Fruit fly (Drosophila melanogaster): Measurements from ENCODE around the gene CG15172.

The CG15172 gene

dm6 chr2L:19014032-19014880, 8.0 kb upstream of the CG15172 start (continued):
- TF ChIP-seq Oaz (GFP tag; IDR thresholded peaks at IDR 0.05) = peak; percentile 60
- TF ChIP-seq CG14014 (GFP tag; IDR thresholded peaks at IDR 0.05) = peak; percentile 63
- peak; percentile 58 for TF ChIP-seq sqz (GFP tag; optimal IDR thresholded peaks at IDR 0.05)
- TF ChIP-seq Fer1 (GFP tag; optimal IDR thresholded peaks at IDR 0.05) = peak; percentile 91
- peak; percentile 83 for TF ChIP-seq CoRest (tag; optimal IDR thresholded peaks at IDR 0.05)
- TF ChIP-seq MBD-R2 (GFP tag; IDR thresholded peaks at IDR 0.05) = no peak
- no peak for TF ChIP-seq CG6175 (GFP tag; IDR thresholded peaks at IDR 0.05)
- TF ChIP-seq CG14441 (GFP tag; IDR thresholded peaks at IDR 0.05) = peak; percentile 50
- no peak for TF ChIP-seq z (GFP tag; IDR thresholded peaks at IDR 0.05)
- TF ChIP-seq C15 (GFP tag; IDR thresholded peaks at IDR 0.05) = no peak
- TF ChIP-seq bab2 (GFP tag; optimal IDR thresholded peaks at IDR 0.05) = peak; percentile 49
- TF ChIP-seq vvl (GFP tag; IDR thresholded peaks at IDR 0.05) = peak; percentile 76
- no peak for TF ChIP-seq otp (GFP tag; IDR thresholded peaks at IDR 0.05)
- TF ChIP-seq pb (GFP tag; optimal IDR thresholded peaks at IDR 0.05) = no peak
- no peak for TF ChIP-seq corto (GFP tag; optimal IDR thresholded peaks at IDR 0.05)
- TF ChIP-seq tgo (GFP tag; IDR thresholded peaks at IDR 0.05) = peak; percentile 48; the same call in 1 of the 3 replicates
- TF ChIP-seq maf-S (GFP tag; optimal IDR thresholded peaks at IDR 0.05) = no peak
- peak; percentile 73 for TF ChIP-seq CG4328 (GFP tag; optimal IDR thresholded peaks at IDR 0.05)
- peak; percentile 62 for TF ChIP-seq scrt (GFP tag; optimal IDR thresholded peaks at IDR 0.05)
- TF ChIP-seq sr (GFP tag; IDR thresholded peaks at IDR 0.05) = no peak
- TF ChIP-seq NC2β (GFP tag; optimal IDR thresholded peaks at IDR 0.05) = no peak
- peak; percentile 31 for TF ChIP-seq Fer2 (tag; optimal IDR thresholded peaks at IDR 0.05)
- peak; percentile 45 for TF ChIP-seq exex (tag; optimal IDR thresholded peaks at IDR 0.05)
- peak; percentile 68; the same call in 1 of the 3 replicates for TF ChIP-seq CG11695 (GFP tag; IDR thresholded peaks at IDR 0.05)
- no peak for TF ChIP-seq CG30020 (tag; optimal IDR thresholded peaks at IDR 0.05)
- no peak for TF ChIP-seq mld (GFP tag; IDR thresholded peaks at IDR 0.05; ENCODE audit: partially characterized antibody)
- TF ChIP-seq Scr (GFP tag; IDR thresholded peaks at IDR 0.05; ENCODE audit: partially characterized antibody) = no peak
- TF ChIP-seq CG1792 (GFP tag; optimal IDR thresholded peaks at IDR 0.05) = no peak
- TF ChIP-seq Optix (GFP tag; IDR thresholded peaks at IDR 0.05) = no peak
- TF ChIP-seq Ada2b (GFP tag; IDR thresholded peaks at IDR 0.05) = peak; percentile 44; the same call in 1 of the 2 replicates
- TF ChIP-seq CG7556 (GFP tag; optimal IDR thresholded peaks at IDR 0.05) = peak; percentile 94
- TF ChIP-seq HmgD (GFP tag; optimal IDR thresholded peaks at IDR 0.05) = no peak
- TF ChIP-seq Drgx (GFP tag; IDR thresholded peaks at IDR 0.05) = peak; percentile 9; the same call in 1 of the 2 replicates
- TF ChIP-seq CG9437 (GFP tag; optimal IDR thresholded peaks at IDR 0.05) = peak; percentile 59
- peak; percentile 24 for TF ChIP-seq CG2116 (GFP tag; optimal IDR thresholded peaks at IDR 0.05)
- peak; percentile 28 for TF ChIP-seq CG2875 (GFP tag; optimal IDR thresholded peaks at IDR 0.05)
- TF ChIP-seq CG15696 (tag; optimal IDR thresholded peaks at IDR 0.05) = peak; percentile 26
- no peak for TF ChIP-seq aop (GFP tag; IDR thresholded peaks at IDR 0.05)
- TF ChIP-seq emc (GFP tag; optimal IDR thresholded peaks at IDR 0.05) = no peak
- peak; percentile 15 for TF ChIP-seq CG10274 (GFP tag; optimal IDR thresholded peaks at IDR 0.05)
- peak; percentile 65 for TF ChIP-seq Xbp1 (GFP tag; optimal IDR thresholded peaks at IDR 0.05)
- TF ChIP-seq sna (GFP tag; IDR thresholded peaks at IDR 0.05; ENCODE audit: partially characterized antibody) = no peak
- peak; percentile 62 for TF ChIP-seq CG5180 (GFP tag; optimal IDR thresholded peaks at IDR 0.05)
- TF ChIP-seq CG9876 (GFP tag; optimal IDR thresholded peaks at IDR 0.05) = no peak
- TF ChIP-seq Elba2 (GFP tag; optimal IDR thresholded peaks at IDR 0.05) = no peak
- no peak for TF ChIP-seq Ravus (GFP tag; IDR thresholded peaks at IDR 0.05)
- peak; percentile 56 for TF ChIP-seq nau (GFP tag; optimal IDR thresholded peaks at IDR 0.05)
- peak; percentile 10 for TF ChIP-seq HLH54F (GFP tag; optimal IDR thresholded peaks at IDR 0.05)
- no peak for TF ChIP-seq crol (GFP tag; IDR thresholded peaks at IDR 0.05)
- TF ChIP-seq CG3407 (GFP tag; optimal IDR thresholded peaks at IDR 0.05) = peak; percentile 17
